Worm (Caenorhabditis elegans): Measurements from ENCODE around the gene fbxo-11.2.

- TF ChIP-seq med-1 (GFP tag; optimal IDR thresholded peaks at IDR 0.05; ENCODE audit: insufficient read depth) = no peak
- no peak for TF ChIP-seq klf-2 (GFP tag; conservative IDR thresholded peaks at IDR 0.05)
- no peak for TF ChIP-seq T22C8.4 (GFP tag; IDR thresholded peaks at IDR 0.05)
- TF ChIP-seq ztf-23 (GFP tag; IDR thresholded peaks at IDR 0.05) = no peak
- TF ChIP-seq flt-1 (GFP tag; IDR thresholded peaks at IDR 0.05) = no peak
- TF ChIP-seq ztf-29 (GFP tag; IDR thresholded peaks at IDR 0.05) = no peak
Observed at ce11 chrIII:1043790-1044189, 9.3 kb downstream of the fbxo-11.2 start.
